Worm (Caenorhabditis elegans): ENCODE results near the gene pen-2.

DNA sequence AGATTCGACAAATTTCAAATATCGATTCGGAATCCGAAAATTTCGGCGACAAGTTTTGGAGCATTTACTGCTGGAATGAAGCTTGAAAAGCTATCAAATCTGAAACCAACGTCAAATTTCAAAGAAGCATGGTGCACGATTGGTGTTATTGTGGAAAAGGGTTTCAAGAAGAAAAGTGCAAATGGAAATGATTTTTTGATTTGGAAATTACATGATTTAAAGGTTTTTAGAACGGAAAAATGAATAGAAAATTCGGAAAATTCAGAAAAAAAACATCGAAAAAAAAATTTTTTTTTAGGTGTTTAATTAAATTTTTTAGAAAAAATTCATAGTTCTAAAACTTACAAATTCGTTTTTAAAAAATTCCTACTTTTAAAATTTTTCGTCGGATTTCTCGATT, 25.0 kb upstream of the pen-2 start, which contains the start of gene teg-1:
- TF ChIP-seq sma-3 (GFP tag; optimal IDR thresholded peaks at IDR 0.05) = no peak
- no peak for TF ChIP-seq snpc-4 (tag; optimal IDR thresholded peaks at IDR 0.05)
- no peak for TF ChIP-seq blmp-1 (tag; optimal IDR thresholded peaks at IDR 0.05; ENCODE audit: insufficient read depth)
- no peak for TF ChIP-seq lin-39 (tag; optimal IDR thresholded peaks at IDR 0.05)
- TF ChIP-seq nhr-21 (tag; optimal IDR thresholded peaks at IDR 0.05) = no peak
- TF ChIP-seq ceh-16 (tag; optimal IDR thresholded peaks at IDR 0.05) = no peak
- no peak for TF ChIP-seq nhr-237 (tag; optimal IDR thresholded peaks at IDR 0.05)

Measured in whole organism, L2 larva.